Worm (Caenorhabditis elegans): ENCODE data around the gene cyp-33D3.

DNA sequence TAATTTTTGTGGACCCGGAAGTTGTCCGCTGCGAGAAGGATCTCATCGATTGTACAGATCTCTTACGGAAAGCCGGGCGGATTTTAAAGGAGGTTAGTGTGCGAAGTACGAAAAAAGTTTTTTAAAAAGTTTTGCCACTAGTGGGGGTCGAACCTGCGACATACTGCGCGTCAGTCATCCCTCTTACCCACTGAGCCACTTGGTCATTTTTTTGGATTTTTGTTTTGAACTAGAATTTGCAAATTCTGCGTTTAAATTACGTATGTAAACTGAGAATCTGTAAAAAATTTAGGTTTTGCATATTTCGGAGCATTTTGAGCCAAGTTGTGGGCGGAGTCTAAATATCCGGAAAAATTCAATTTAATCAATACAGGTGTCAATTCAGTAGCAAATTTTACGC, 11.6 kb upstream of the cyp-33D3 start:
- TF ChIP-seq F13C5.2 (tag; optimal IDR thresholded peaks at IDR 0.05) = no peak
- TF ChIP-seq ama-1 (optimal IDR thresholded peaks at IDR 0.05) = no peak
- no peak for TF ChIP-seq hmg-4 (GFP tag; optimal IDR thresholded peaks at IDR 0.05)
- no peak for TF ChIP-seq hnd-1 (tag; optimal IDR thresholded peaks at IDR 0.05)
- no peak for TF ChIP-seq ceh-13 (GFP tag; optimal IDR thresholded peaks at IDR 0.05)
- no peak for TF ChIP-seq tbx-11 (GFP tag; IDR thresholded peaks at IDR 0.05)
- no peak for TF ChIP-seq flt-1 (GFP tag; IDR thresholded peaks at IDR 0.05)
- no peak for TF ChIP-seq sea-1 (GFP tag; conservative IDR thresholded peaks at IDR 0.05)

Data from whole organism, early embryonic.